Worm (Caenorhabditis elegans): ENCODE measurements around the gene Y61B8B.3.

The Y61B8B.3 gene

ce11 chrV:17303392-17303791 is 8.9 kb downstream of the Y61B8B.3 start:
- no peak for TF ChIP-seq hmg-4 (GFP tag; optimal IDR thresholded peaks at IDR 0.05)
- no peak for TF ChIP-seq tbx-37 (GFP tag; conservative IDR thresholded peaks at IDR 0.05)
- no peak for TF ChIP-seq ama-1 (optimal IDR thresholded peaks at IDR 0.05)

ce11 chrV:17302754-17303153 is 9.5 kb downstream of the Y61B8B.3 start, which contains the start of gene sri-70:
TSS of gene sri-70 (plus strand) at chrV:17303054.
- TF ChIP-seq sea-1 (GFP tag; conservative IDR thresholded peaks at IDR 0.05) (no peak), ceh-36 (tag; optimal IDR thresholded peaks at IDR 0.05) (no peak), aly-1 (tag; optimal IDR thresholded peaks at IDR 0.05) (no peak), ets-7 (tag; optimal IDR thresholded peaks at IDR 0.05) (no peak), tra-4 (tag; optimal IDR thresholded peaks at IDR 0.05) (no peak), hmbx-1 (tag; optimal IDR thresholded peaks at IDR 0.05) (no peak), hnd-1 (tag; optimal IDR thresholded peaks at IDR 0.05) (no peak), tbx-37 (GFP tag; conservative IDR thresholded peaks at IDR 0.05) (no peak), ceh-13 (GFP tag; optimal IDR thresholded peaks at IDR 0.05) (no peak), tbx-11 (GFP tag; IDR thresholded peaks at IDR 0.05) (no peak), B0310.2 (tag; optimal IDR thresholded peaks at IDR 0.05) (no peak)

DNA sequence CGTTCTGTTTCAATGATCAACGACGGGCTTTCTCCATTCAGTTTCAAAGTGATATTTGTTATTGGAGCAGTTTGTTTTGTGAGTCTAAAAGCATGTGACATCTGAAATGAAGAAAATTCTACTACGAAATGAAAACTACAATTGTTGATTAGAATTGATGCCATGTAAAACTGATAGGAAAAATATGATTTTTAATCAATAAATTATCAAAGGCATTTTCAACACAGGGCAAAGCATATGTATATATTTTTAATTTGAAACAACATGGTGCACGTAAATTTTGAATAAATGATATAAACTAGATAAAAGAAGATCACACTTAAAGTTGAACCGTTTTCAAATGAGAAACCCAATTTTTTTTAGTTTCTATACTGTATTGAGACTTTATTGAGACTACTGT is 10.9 kb downstream of the Y61B8B.3 start, which contains the start of gene K10G4.5:
Gene K10G4.5, minus strand, starts transcription at position 101 of the 400 bp plus-strand sequence.
- TF ChIP-seq flt-1 (GFP tag; IDR thresholded peaks at IDR 0.05) (no peak), ceh-13 (GFP tag; optimal IDR thresholded peaks at IDR 0.05) (no peak), F13C5.2 (tag; optimal IDR thresholded peaks at IDR 0.05) (no peak), ama-1 (optimal IDR thresholded peaks at IDR 0.05) (no peak), tra-4 (tag; optimal IDR thresholded peaks at IDR 0.05) (no peak), B0310.2 (tag; optimal IDR thresholded peaks at IDR 0.05) (no peak), pes-1 (GFP tag; IDR thresholded peaks at IDR 0.05) (no peak), hnd-1 (tag; optimal IDR thresholded peaks at IDR 0.05) (no peak), sea-1 (GFP tag; conservative IDR thresholded peaks at IDR 0.05) (no peak), hmbx-1 (tag; optimal IDR thresholded peaks at IDR 0.05) (no peak), scrt-1 (GFP tag; IDR thresholded peaks at IDR 0.05) (no peak), aly-1 (tag; optimal IDR thresholded peaks at IDR 0.05) (no peak), hmg-4 (GFP tag; optimal IDR thresholded peaks at IDR 0.05) (no peak), ets-7 (tag; optimal IDR thresholded peaks at IDR 0.05) (no peak), tbx-11 (GFP tag; IDR thresholded peaks at IDR 0.05) (no peak), tbx-37 (GFP tag; conservative IDR thresholded peaks at IDR 0.05) (no peak), ceh-36 (tag; optimal IDR thresholded peaks at IDR 0.05) (no peak)

DNA sequence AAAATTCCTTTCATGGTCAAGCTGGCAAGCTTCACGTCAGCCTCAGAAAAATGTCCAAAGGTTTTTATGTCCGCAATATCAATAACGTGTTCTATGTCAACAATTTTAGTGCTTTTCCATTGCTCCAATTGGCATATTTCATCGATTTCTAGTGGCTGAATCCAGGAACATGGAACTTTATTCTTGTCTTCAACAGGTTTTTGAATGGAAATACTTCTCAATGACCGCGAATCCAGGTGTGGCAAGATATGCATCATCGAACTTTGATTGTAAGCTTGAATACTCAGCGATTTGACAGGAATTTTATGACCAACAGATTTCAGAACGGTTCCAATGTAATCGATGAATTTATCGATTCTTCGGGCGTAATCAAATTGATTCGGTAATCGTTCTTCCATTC is 13.6 kb downstream of the Y61B8B.3 start:
- no peak for TF ChIP-seq B0310.2 (tag; optimal IDR thresholded peaks at IDR 0.05)
- no peak for TF ChIP-seq ets-7 (tag; optimal IDR thresholded peaks at IDR 0.05)
- TF ChIP-seq tra-4 (tag; optimal IDR thresholded peaks at IDR 0.05), result no peak
- TF ChIP-seq scrt-1 (GFP tag; IDR thresholded peaks at IDR 0.05), result no peak
- TF ChIP-seq flt-1 (GFP tag; IDR thresholded peaks at IDR 0.05), result no peak
- TF ChIP-seq aly-1 (tag; optimal IDR thresholded peaks at IDR 0.05), result no peak
- TF ChIP-seq ceh-13 (GFP tag; optimal IDR thresholded peaks at IDR 0.05), result no peak
- TF ChIP-seq F13C5.2 (tag; optimal IDR thresholded peaks at IDR 0.05), result no peak
- no peak for TF ChIP-seq hmg-4 (GFP tag; optimal IDR thresholded peaks at IDR 0.05)
- TF ChIP-seq sea-1 (GFP tag; conservative IDR thresholded peaks at IDR 0.05), result no peak
- TF ChIP-seq hmbx-1 (tag; optimal IDR thresholded peaks at IDR 0.05), result no peak
- TF ChIP-seq pes-1 (GFP tag; IDR thresholded peaks at IDR 0.05), result no peak
- no peak for TF ChIP-seq hnd-1 (tag; optimal IDR thresholded peaks at IDR 0.05)
- no peak for TF ChIP-seq tbx-11 (GFP tag; IDR thresholded peaks at IDR 0.05)
- no peak for TF ChIP-seq ceh-36 (tag; optimal IDR thresholded peaks at IDR 0.05)
- TF ChIP-seq ama-1 (optimal IDR thresholded peaks at IDR 0.05), result no peak
- TF ChIP-seq tbx-37 (GFP tag; conservative IDR thresholded peaks at IDR 0.05), result no peak

- no peak for TF ChIP-seq aly-1 (tag; optimal IDR thresholded peaks at IDR 0.05)
- TF ChIP-seq tbx-11 (GFP tag; IDR thresholded peaks at IDR 0.05), result no peak
- no peak for TF ChIP-seq ceh-36 (tag; optimal IDR thresholded peaks at IDR 0.05)
Observed at ce11 chrV:17296443-17296842, 15.8 kb downstream of the Y61B8B.3 start.

DNA sequence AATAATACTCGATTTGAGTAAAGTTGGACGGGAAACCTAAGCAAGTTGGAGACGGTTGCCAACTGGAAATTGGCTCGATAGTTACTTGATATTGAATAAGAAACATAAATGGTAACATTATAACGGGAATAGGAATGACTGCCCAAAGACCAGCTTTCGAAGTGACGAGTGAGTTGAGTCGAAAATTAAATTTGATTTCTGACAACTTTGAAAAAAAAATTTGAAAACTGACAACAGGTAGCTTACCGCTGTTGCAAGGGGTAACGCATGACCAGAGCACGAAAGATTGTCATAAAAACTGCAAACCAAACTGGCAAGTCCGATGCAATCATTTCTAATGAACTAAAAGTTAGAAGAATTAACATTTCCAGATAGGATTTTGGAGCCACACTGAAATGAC is 19.5 kb downstream of the Y61B8B.3 start:
- TF ChIP-seq hmbx-1 (tag; optimal IDR thresholded peaks at IDR 0.05), result no peak
- TF ChIP-seq hnd-1 (tag; optimal IDR thresholded peaks at IDR 0.05), result no peak
- no peak for TF ChIP-seq F13C5.2 (tag; optimal IDR thresholded peaks at IDR 0.05)
- TF ChIP-seq tra-4 (tag; optimal IDR thresholded peaks at IDR 0.05), result no peak
- TF ChIP-seq ceh-36 (tag; optimal IDR thresholded peaks at IDR 0.05), result no peak

ce11 chrV:17284159-17284558 is 28.1 kb downstream of the Y61B8B.3 start:
- TF ChIP-seq hmbx-1 (tag; optimal IDR thresholded peaks at IDR 0.05), result no peak
- TF ChIP-seq tbx-37 (GFP tag; conservative IDR thresholded peaks at IDR 0.05), result no peak
- TF ChIP-seq flt-1 (GFP tag; IDR thresholded peaks at IDR 0.05), result no peak
- no peak for TF ChIP-seq ceh-13 (GFP tag; optimal IDR thresholded peaks at IDR 0.05)
- TF ChIP-seq tra-4 (tag; optimal IDR thresholded peaks at IDR 0.05), result no peak
- TF ChIP-seq scrt-1 (GFP tag; IDR thresholded peaks at IDR 0.05), result no peak
- no peak for TF ChIP-seq sea-1 (GFP tag; conservative IDR thresholded peaks at IDR 0.05)
- TF ChIP-seq hmg-4 (GFP tag; optimal IDR thresholded peaks at IDR 0.05), result no peak
- no peak for TF ChIP-seq ets-7 (tag; optimal IDR thresholded peaks at IDR 0.05)
- no peak for TF ChIP-seq aly-1 (tag; optimal IDR thresholded peaks at IDR 0.05)
- TF ChIP-seq tbx-11 (GFP tag; IDR thresholded peaks at IDR 0.05), result no peak
- TF ChIP-seq pes-1 (GFP tag; IDR thresholded peaks at IDR 0.05), result no peak

DNA sequence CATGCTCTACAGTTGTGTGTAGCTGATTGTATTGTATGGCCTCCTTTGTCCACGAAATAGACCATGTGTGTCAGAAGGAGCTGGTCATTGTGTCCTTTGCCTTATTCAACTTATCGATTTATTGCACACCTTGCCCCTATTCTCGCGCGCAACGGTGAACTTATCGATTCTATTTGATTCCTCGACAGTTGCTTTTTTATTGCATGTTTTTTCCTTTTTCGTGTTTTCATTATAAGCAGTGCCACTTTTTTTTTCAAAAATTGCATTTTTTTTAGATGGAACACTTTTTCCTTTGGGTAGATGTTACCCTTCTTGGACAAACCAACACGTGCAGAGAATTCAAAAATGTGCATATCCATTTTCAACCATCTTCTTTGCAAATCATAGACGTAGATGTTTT is 39.0 kb downstream of the Y61B8B.3 start, which contains the start of gene K10G4.10:
Gene K10G4.10, plus strand, starts transcription at position 301 of the 400 bp plus-strand sequence.
- no peak for TF ChIP-seq aly-1 (tag; optimal IDR thresholded peaks at IDR 0.05)
- no peak for TF ChIP-seq ceh-13 (GFP tag; optimal IDR thresholded peaks at IDR 0.05)
- TF ChIP-seq pes-1 (GFP tag; IDR thresholded peaks at IDR 0.05), result no peak

All from whole organism, early embryonic.